Fruit fly (Drosophila melanogaster) whole organism, adult: ENCODE measurements around the gene Nup35.
A peak's percentile ranks its signal among the peaks of the same experiment; 100 is the strongest.

Experiments used
- CG11617 ChIP-seq: fragments of 200-800 bp; sonication (Bioruptor generic); optimal IDR thresholded peaks from 2 replicates; lab custom pipeline; 2017; ENCODE audit warnings: mild to moderate bottlenecking, missing biosample characterization, missing genetic modification reagents, missing genetic modification characterization
- CG12768 ChIP-seq: fragments of 200-800 bp; sonication (Bioruptor generic); optimal IDR thresholded peaks from 2 replicates; lab custom pipeline; 2017; ENCODE audit warnings: missing biosample characterization, missing genetic modification characterization, mild to moderate bottlenecking, moderate library complexity, missing genetic modification reagents
- CG14711 ChIP-seq: fragments of 200-800 bp; sonication (Bioruptor generic); optimal IDR thresholded peaks from 2 replicates; lab custom pipeline; 2018; ENCODE audit warnings: missing biosample characterization, mild to moderate bottlenecking, missing genetic modification characterization, moderate library complexity
- CG1620 ChIP-seq: fragments of 200-800 bp; sonication (Bioruptor generic); optimal IDR thresholded peaks from 2 replicates; lab custom pipeline; 2016; ENCODE audit warnings: missing biosample characterization, missing genetic modification characterization
- CG33017 ChIP-seq: fragments of 200-800 bp; sonication (Bioruptor generic); optimal IDR thresholded peaks from 2 replicates; lab custom pipeline; 2018; ENCODE audit warnings: missing biosample characterization, mild to moderate bottlenecking, missing genetic modification characterization, moderate library complexity
- CG5204 ChIP-seq: fragments of 200-800 bp; sonication (Bioruptor generic); optimal IDR thresholded peaks from 2 replicates; lab custom pipeline; 2016; ENCODE audit warnings: missing biosample characterization, missing genetic modification characterization
- CG7045 ChIP-seq: fragments of 200-800 bp; sonication (Bioruptor generic); optimal IDR thresholded peaks from 2 replicates; lab custom pipeline; 2017; ENCODE audit warnings: missing biosample characterization, mild to moderate bottlenecking, missing genetic modification characterization
- CG7101 ChIP-seq: fragments of 200-800 bp; sonication (Bioruptor generic); optimal IDR thresholded peaks from 2 replicates; lab custom pipeline; 2018; ENCODE audit warnings: missing biosample characterization, mild to moderate bottlenecking, missing genetic modification characterization, moderate library complexity
- Clk ChIP-seq: fragments of 200-800 bp; sonication (Bioruptor generic); optimal IDR thresholded peaks from 2 replicates; lab custom pipeline; 2017; ENCODE audit warnings: missing biosample characterization, missing genetic modification characterization
- Crg-1 ChIP-seq: fragments of 200-800 bp; sonication (Bioruptor generic); optimal IDR thresholded peaks from 2 replicates; lab custom pipeline; 2016; ENCODE audit warnings: missing biosample characterization, missing genetic modification characterization
- Hr96 ChIP-seq: fragments of 200-800 bp; sonication (Bioruptor generic); optimal IDR thresholded peaks from 2 replicates; lab custom pipeline; 2016; ENCODE audit warnings: missing biosample characterization, missing genetic modification characterization
- Mnt ChIP-seq: fragments of 200-800 bp; sonication (Bioruptor generic); optimal IDR thresholded peaks from 2 replicates; lab custom pipeline; 2016; ENCODE audit warnings: missing biosample characterization, mild to moderate bottlenecking, missing genetic modification characterization
- bab1 ChIP-seq: fragments of 200-800 bp; sonication (Bioruptor generic); optimal IDR thresholded peaks from 3 replicates; lab custom pipeline; 2019; ENCODE audit warnings: missing biosample characterization, mild to moderate bottlenecking, missing genetic modification characterization, moderate library complexity
- cic ChIP-seq: fragments of 200-800 bp; sonication (Bioruptor generic); optimal IDR thresholded peaks from 2 replicates; lab custom pipeline; 2017; ENCODE audit warnings: missing biosample characterization, mild to moderate bottlenecking, missing genetic modification characterization, moderate library complexity
- cnc ChIP-seq, 2 experiments: fragments of >200 bp; optimal IDR thresholded peaks; 2 replicates each; lab custom pipeline; 2017
- kay ChIP-seq: fragments of 200-800 bp; sonication (Bioruptor generic); peaks from one replicate; lab custom pipeline; 2016; ENCODE audit warnings: missing biosample characterization, missing genetic modification characterization, borderline replicate concordance
- ovo ChIP-seq: fragments of 200-800 bp; sonication (Bioruptor generic); optimal IDR thresholded peaks from 2 replicates; lab custom pipeline; 2016; ENCODE audit warnings: missing biosample characterization, missing genetic modification characterization
- pad ChIP-seq: fragments of 200-800 bp; sonication (Bioruptor generic); optimal IDR thresholded peaks from 3 replicates; lab custom pipeline; 2017; ENCODE audit warnings: missing biosample characterization, missing genetic modification characterization, mild to moderate bottlenecking, moderate library complexity, missing genetic modification reagents
- tj ChIP-seq: fragments of 200-800 bp; sonication (Bioruptor generic); optimal IDR thresholded peaks from 3 replicates; lab custom pipeline; 2017; ENCODE audit warnings: missing biosample characterization, mild to moderate bottlenecking, missing genetic modification characterization, moderate library complexity
- toe ChIP-seq: fragments of 200-800 bp; sonication (Bioruptor generic); optimal IDR thresholded peaks from 2 replicates; lab custom pipeline; 2016; ENCODE audit warnings: missing biosample characterization, missing genetic modification characterization

Nup35 gene

dm6 chrX:18646855-18647699 lies 905 bp upstream of the Nup35 start, which contains the start of gene Rip11:
Rip11 (minus strand) TSS chrX:18647648.
- TF ChIP-seq cic (GFP tag; lab: Kevin White, UChicago), result peak; percentile 53
- no peak for TF ChIP-seq kay (GFP tag; lab: Kevin White, UChicago)
- peak; percentile 11 for TF ChIP-seq CG12768 (GFP tag; lab: Kevin White, UChicago)
- peak; percentile 43 for TF ChIP-seq bab1 (GFP tag; lab: Kevin White, UChicago)
- no peak for TF ChIP-seq CG1620 (GFP tag; lab: Kevin White, UChicago)
- peak; percentile 20 for TF ChIP-seq CG7045 (GFP tag; lab: Kevin White, UChicago)
- TF ChIP-seq pad, result peak; percentile 98
- TF ChIP-seq Crg-1 (GFP tag; lab: Kevin White, UChicago), result peak; percentile 37
- peak; percentile 32 for TF ChIP-seq tj (GFP tag; lab: Kevin White, UChicago)
- TF ChIP-seq CG7101 (tag; lab: Kevin White, UChicago), result peak; percentile 38
- peak; percentile 45 for TF ChIP-seq Mnt (GFP tag; lab: Kevin White, UChicago)
- peak; percentile 44 for TF ChIP-seq CG11617 (GFP tag; lab: Kevin White, UChicago)
- peak; percentile 98 for TF ChIP-seq ovo
- TF ChIP-seq CG5204 (GFP tag; lab: Kevin White, UChicago), result no peak
- TF ChIP-seq Hr96 (GFP tag; lab: Kevin White, UChicago), result peak; percentile 18

- TF ChIP-seq CG14711 (no peak), bab1 (GFP tag; lab: Kevin White, UChicago) (peak; percentile 37)
Observed at dm6 chrX:18650252-18650651, 2.3 kb downstream of the Nup35 start, which contains the start of gene Hou. Hou (minus strand) TSS chrX:18650444.

dm6 chrX:18652879-18653278 lies 4.9 kb downstream of the Nup35 start, which contains the start of gene Ing3:
Ing3 (minus strand) TSS chrX:18653091.
- TF ChIP-seq Mnt (GFP tag; lab: Kevin White, UChicago) (no peak), toe (GFP tag; lab: Kevin White, UChicago) (no peak), pad (no peak), Hr96 (GFP tag; lab: Kevin White, UChicago) (no peak), bab1 (GFP tag; lab: Kevin White, UChicago) (peak; percentile 40), Crg-1 (GFP tag; lab: Kevin White, UChicago) (no peak), CG7045 (GFP tag; lab: Kevin White, UChicago) (no peak)

- TF ChIP-seq Crg-1 (GFP tag; lab: Kevin White, UChicago) (no peak), CG33017 (tag; lab: Kevin White, UChicago) (no peak), CG14711 (no peak), tj (GFP tag; lab: Kevin White, UChicago) (no peak), kay (GFP tag; lab: Kevin White, UChicago) (no peak), cnc (optimal IDR thresholded peaks at IDR 0.05; lab: Kevin White, UChicago) (no peak), pad (no peak), Mnt (GFP tag; lab: Kevin White, UChicago) (no peak), CG7101 (tag; lab: Kevin White, UChicago) (no peak)
Observed at dm6 chrX:18657012-18657411, 9.0 kb downstream of the Nup35 start, which contains the start of gene CG6659. CG6659 (minus strand) TSS chrX:18657286.

DNA sequence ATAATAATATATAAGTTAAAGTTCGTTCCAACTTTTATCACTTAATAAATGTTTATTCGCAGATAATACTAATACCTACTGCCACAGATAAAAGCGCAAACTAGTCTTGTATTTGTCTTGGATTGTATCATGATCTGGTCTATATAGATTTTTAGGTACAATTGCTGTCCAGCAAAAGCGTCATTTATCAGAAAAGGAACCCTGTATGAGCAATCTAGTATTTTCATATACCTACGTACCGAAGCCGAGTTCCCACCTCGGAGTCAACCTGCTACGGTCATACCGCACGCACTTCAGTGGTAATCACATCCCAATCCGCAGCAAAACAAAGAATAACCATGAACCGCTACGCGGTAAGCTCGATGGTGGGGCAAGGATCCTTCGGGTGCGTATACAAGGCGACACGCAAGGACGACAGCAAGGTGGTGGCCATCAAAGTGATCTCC lies 9.5 kb downstream of the Nup35 start, which contains the start of gene fu:
TSS of gene fu (plus strand) at position 254 of the 446 bp plus-strand sequence.
- TF ChIP-seq pad (peak; percentile 8), CG12768 (GFP tag; lab: Kevin White, UChicago) (no peak), CG7101 (tag; lab: Kevin White, UChicago) (peak; percentile 63), CG7045 (GFP tag; lab: Kevin White, UChicago) (no peak), CG5204 (GFP tag; lab: Kevin White, UChicago) (no peak), cnc (optimal IDR thresholded peaks at IDR 0.05; lab: Kevin White, UChicago) (no peak), CG33017 (tag; lab: Kevin White, UChicago) (peak; percentile 26), bab1 (GFP tag; lab: Kevin White, UChicago) (peak; percentile 11), Mnt (GFP tag; lab: Kevin White, UChicago) (no peak), Hr96 (GFP tag; lab: Kevin White, UChicago) (no peak), kay (GFP tag; lab: Kevin White, UChicago) (no peak), toe (GFP tag; lab: Kevin White, UChicago) (no peak), Crg-1 (GFP tag; lab: Kevin White, UChicago) (no peak), CG14711 (peak; percentile 8), CG11617 (GFP tag; lab: Kevin White, UChicago) (peak; percentile 54), cic (GFP tag; lab: Kevin White, UChicago) (no peak), CG1620 (GFP tag; lab: Kevin White, UChicago) (no peak), Clk (GFP tag; lab: Kevin White, UChicago) (no peak), ovo (no peak), tj (GFP tag; lab: Kevin White, UChicago) (peak; percentile 16)

DNA sequence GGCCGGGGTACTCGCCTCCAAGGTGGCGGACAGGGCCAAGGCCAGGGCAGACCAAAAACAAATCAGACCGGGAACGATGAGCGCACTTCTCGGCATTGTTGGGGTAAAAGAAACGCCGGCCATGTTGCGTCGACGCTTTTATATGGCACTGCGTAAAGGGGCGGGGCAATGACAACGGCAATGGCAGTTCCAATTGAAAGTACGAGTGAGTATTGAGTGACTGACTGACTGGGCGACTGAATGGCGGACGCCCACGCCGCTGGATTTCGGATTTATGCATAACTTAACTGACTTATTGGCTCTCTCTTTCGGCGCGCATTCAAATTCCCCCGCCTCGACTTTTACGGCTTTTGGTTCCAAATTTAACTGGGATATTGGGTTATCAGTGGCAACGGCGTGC lies 14.1 kb downstream of the Nup35 start, which contains the start of gene CG6696:
TSS of gene CG6696 (minus strand) at position 101 of the 400 bp plus-strand sequence.
- TF ChIP-seq CG5204 (GFP tag; lab: Kevin White, UChicago) (no peak), ovo (no peak), CG7045 (GFP tag; lab: Kevin White, UChicago) (no peak), CG11617 (GFP tag; lab: Kevin White, UChicago) (no peak), Hr96 (GFP tag; lab: Kevin White, UChicago) (no peak), CG14711 (no peak), bab1 (GFP tag; lab: Kevin White, UChicago) (no peak), Mnt (GFP tag; lab: Kevin White, UChicago) (no peak), CG1620 (GFP tag; lab: Kevin White, UChicago) (no peak), pad (no peak), CG12768 (GFP tag; lab: Kevin White, UChicago) (no peak), Crg-1 (GFP tag; lab: Kevin White, UChicago) (no peak), Clk (GFP tag; lab: Kevin White, UChicago) (no peak), cnc (optimal IDR thresholded peaks at IDR 0.05; lab: Kevin White, UChicago) (no peak), cic (GFP tag; lab: Kevin White, UChicago) (no peak)
